Fruit fly (Drosophila melanogaster) whole organism, embryonic: ENCODE data around the gene Glys.

Experiments
- CG1529 ChIP-seq: fragments of 200-800 bp; sonication (Bioruptor generic); optimal IDR thresholded peaks from 3 replicates; lab custom pipeline; 2018; ENCODE audit warnings: missing biosample characterization, missing genetic modification characterization
- CG17802 ChIP-seq: fragments of 200-800 bp; sonication (Bioruptor generic); optimal IDR thresholded peaks from 2 replicates; lab custom pipeline; 2018; ENCODE audit warnings: missing biosample characterization, mild to moderate bottlenecking, missing genetic modification characterization, moderate library complexity
- CG18262 ChIP-seq: fragments of 200-800 bp; optimal IDR thresholded peaks from 3 replicates; lab custom pipeline; 2019; ENCODE audit warnings: missing biosample characterization, mild to moderate bottlenecking, missing genetic modification characterization, moderate library complexity
- CG2116 ChIP-seq: fragments of 200-800 bp; sonication (Bioruptor generic); optimal IDR thresholded peaks from 3 replicates; lab custom pipeline; 2018; ENCODE audit warnings: missing biosample characterization, mild to moderate bottlenecking, missing genetic modification characterization
- CG2129 ChIP-seq: fragments of 200-800 bp; sonication (Bioruptor generic); IDR thresholded peaks from 2 replicates; pipeline ENCODE4 v1.3.6; 2022; ENCODE audit warnings: missing biosample characterization, missing genetic modification characterization; ENCODE audit not compliant: partially characterized antibody
- CG30403 ChIP-seq: fragments of 200-800 bp; sonication (Bioruptor generic); optimal IDR thresholded peaks from 3 replicates; lab custom pipeline; 2016; ENCODE audit warnings: missing biosample characterization, missing genetic modification characterization
- CG3065 ChIP-seq: fragments of 200-800 bp; sonication (Bioruptor generic); optimal IDR thresholded peaks from 2 replicates; lab custom pipeline; 2016; ENCODE audit warnings: missing biosample characterization, missing genetic modification characterization
- CG3163 ChIP-seq: fragments of 200-800 bp; sonication (Bioruptor generic); optimal IDR thresholded peaks from 3 replicates; lab custom pipeline; 2016; ENCODE audit warnings: missing biosample characterization, missing genetic modification characterization
- CG3995 ChIP-seq: fragments of 200-800 bp; sonication (Bioruptor generic); optimal IDR thresholded peaks from 3 replicates; lab custom pipeline; 2016; ENCODE audit warnings: missing biosample characterization, missing genetic modification characterization
- CG4360 ChIP-seq: fragments of 200-800 bp; sonication (Bioruptor generic); IDR thresholded peaks from 2 replicates; pipeline ENCODE4 v1.3.6; 2022; ENCODE audit warnings: missing biosample characterization, missing genetic modification characterization
- CG4820 ChIP-seq: fragments of 200-800 bp; sonication (Bioruptor generic); optimal IDR thresholded peaks from 3 replicates; lab custom pipeline; 2016; ENCODE audit warnings: missing biosample characterization, missing genetic modification characterization
- CG6689 ChIP-seq: fragments of 200-800 bp; sonication (Bioruptor generic); IDR thresholded peaks from 2 replicates; pipeline ENCODE4 v1.3.6; 2022; ENCODE audit warnings: missing biosample characterization, missing genetic modification characterization
- CG6791 ChIP-seq: fragments of 200-800 bp; sonication (Bioruptor generic); IDR thresholded peaks from 3 replicates; pipeline ENCODE4 v1.3.6; 2022; ENCODE audit warnings: missing biosample characterization, missing genetic modification characterization; ENCODE audit not compliant: partially characterized antibody
- CG7839 ChIP-seq: fragments of 200-800 bp; sonication (Bioruptor generic); optimal IDR thresholded peaks from 3 replicates; lab custom pipeline; 2018; ENCODE audit warnings: missing biosample characterization, mild to moderate bottlenecking, missing genetic modification characterization, moderate library complexity
- CG7963 ChIP-seq: fragments of 200-800 bp; sonication (Bioruptor generic); IDR thresholded peaks from 3 replicates; pipeline ENCODE4 v1.3.6; 2022; ENCODE audit warnings: missing biosample characterization, missing genetic modification characterization; ENCODE audit not compliant: partially characterized antibody
- CG8089 ChIP-seq: fragments of 200-800 bp; sonication (Bioruptor generic); optimal IDR thresholded peaks from 3 replicates; lab custom pipeline; 2016; ENCODE audit warnings: missing biosample characterization, missing genetic modification characterization
- CG8359 ChIP-seq: fragments of 200-800 bp; sonication (Bioruptor generic); optimal IDR thresholded peaks from 2 replicates; lab custom pipeline; 2017; ENCODE audit warnings: missing biosample characterization, mild to moderate bottlenecking, missing genetic modification characterization, borderline replicate concordance
- Hmx ChIP-seq: fragments of 200-800 bp; sonication (Bioruptor generic); optimal IDR thresholded peaks from 2 replicates; lab custom pipeline; 2016; ENCODE audit warnings: missing biosample characterization, missing genetic modification characterization
- Hr51 ChIP-seq, 2 experiments: fragments of 200-800 bp; sonication (Bioruptor generic); optimal IDR thresholded peaks; 2 replicates in 1 of 2; 3 replicates in 1 of 2; lab custom pipeline; 2016 to 2018; ENCODE audit warnings: missing biosample characterization in 2 of 2, missing genetic modification characterization in 2 of 2, mild to moderate bottlenecking in 1 of 2, moderate library complexity in 1 of 2
- Hsf ChIP-seq: fragments of 200-800 bp; sonication (Bioruptor generic); optimal IDR thresholded peaks from 3 replicates; lab custom pipeline; 2016; ENCODE audit warnings: missing biosample characterization, missing genetic modification characterization
- Lim3 ChIP-seq: fragments of 200-800 bp; sonication (Bioruptor generic); IDR thresholded peaks from 2 replicates; pipeline ENCODE4 v1.3.6; 2022; ENCODE audit warnings: missing biosample characterization, missing genetic modification characterization
- Nf-YC ChIP-seq: fragments of 200-800 bp; optimal IDR thresholded peaks from 3 replicates; lab custom pipeline; 2019; ENCODE audit warnings: missing biosample characterization, mild to moderate bottlenecking, missing genetic modification characterization, moderate library complexity
- Ptx1 ChIP-seq: fragments of 200-800 bp; sonication (Bioruptor generic); IDR thresholded peaks from 2 replicates; pipeline ENCODE4 v1.3.6; 2022; ENCODE audit warnings: missing biosample characterization, missing genetic modification characterization
- Ssrp ChIP-seq: fragments of 200-800 bp; sonication (Bioruptor generic); optimal IDR thresholded peaks from 2 replicates; lab custom pipeline; 2018; ENCODE audit warnings: missing biosample characterization, mild to moderate bottlenecking, missing genetic modification characterization, moderate library complexity
- Vsx1 ChIP-seq: fragments of 200-800 bp; sonication (Bioruptor generic); optimal IDR thresholded peaks from 2 replicates; lab custom pipeline; 2017; ENCODE audit warnings: missing biosample characterization, mild to moderate bottlenecking, missing genetic modification characterization, missing genetic modification reagents
- Xbp1 ChIP-seq: fragments of 200-800 bp; sonication (Bioruptor generic); optimal IDR thresholded peaks from 3 replicates; lab custom pipeline; 2016; ENCODE audit warnings: missing biosample characterization, mild to moderate bottlenecking, missing genetic modification characterization
- aop ChIP-seq: fragments of 200-800 bp; sonication (Bioruptor generic); IDR thresholded peaks from 2 replicates; pipeline ENCODE4 v1.3.6; 2022; ENCODE audit warnings: missing biosample characterization, missing genetic modification characterization
- ase ChIP-seq: fragments of 200-800 bp; sonication (Bioruptor generic); IDR thresholded peaks from 3 replicates; pipeline ENCODE4 v1.3.6; 2022; ENCODE audit warnings: missing biosample characterization, missing genetic modification characterization
- az2 ChIP-seq: fragments of 200-800 bp; sonication (Bioruptor generic); optimal IDR thresholded peaks from 3 replicates; lab custom pipeline; 2016; ENCODE audit warnings: missing biosample characterization, missing genetic modification characterization
- ci ChIP-seq: fragments of 200-800 bp; sonication (Bioruptor generic); IDR thresholded peaks from 3 replicates; pipeline ENCODE4 v1.3.6; 2022; ENCODE audit warnings: missing biosample characterization, missing genetic modification characterization
- cwo ChIP-seq: fragments of 200-800 bp; sonication (Bioruptor generic); optimal IDR thresholded peaks from 3 replicates; lab custom pipeline; 2017; ENCODE audit warnings: missing biosample characterization, missing genetic modification characterization, mild to moderate bottlenecking, moderate library complexity, missing genetic modification reagents
- dimm ChIP-seq: fragments of 200-800 bp; sonication (Bioruptor generic); IDR thresholded peaks from 2 replicates; pipeline ENCODE4 v1.3.6; 2022; ENCODE audit warnings: missing biosample characterization, missing genetic modification characterization
- fd102C ChIP-seq: fragments of 200-800 bp; sonication (Bioruptor generic); optimal IDR thresholded peaks from 2 replicates; lab custom pipeline; 2018; ENCODE audit warnings: missing biosample characterization, mild to moderate bottlenecking, missing genetic modification characterization, moderate library complexity
- ftz-f1 ChIP-seq: fragments of 200-800 bp; sonication (Bioruptor generic); optimal IDR thresholded peaks from 2 replicates; lab custom pipeline; 2016; ENCODE audit warnings: missing biosample characterization, missing genetic modification characterization
- gem ChIP-seq: fragments of 200-800 bp; sonication (Bioruptor generic); optimal IDR thresholded peaks from 2 replicates; lab custom pipeline; 2019; ENCODE audit warnings: missing biosample characterization, mild to moderate bottlenecking, missing genetic modification characterization, moderate library complexity
- ham ChIP-seq: fragments of 200-800 bp; sonication (Bioruptor generic); IDR thresholded peaks from 2 replicates; pipeline ENCODE4 v1.3.6; 2022; ENCODE audit warnings: missing biosample characterization, missing genetic modification characterization
- lilli ChIP-seq: fragments of 200-800 bp; sonication (Bioruptor generic); optimal IDR thresholded peaks from 3 replicates; lab custom pipeline; 2016; ENCODE audit warnings: missing biosample characterization, missing genetic modification characterization
- mirr ChIP-seq: fragments of 200-800 bp; sonication (Bioruptor generic); optimal IDR thresholded peaks from 3 replicates; lab custom pipeline; 2018; ENCODE audit warnings: missing biosample characterization, mild to moderate bottlenecking, missing genetic modification characterization
- pan ChIP-seq, 4 experiments: fragments of >200 bp in 3 of 4; fragments of 200-800 bp in 1 of 4; sonication (Bioruptor generic) in 1 of 4; optimal IDR thresholded peaks in 3 of 4; IDR thresholded peaks in 1 of 4; 2 replicates each; pipeline versions ENCODE4 v1.3.6 to Lab custom; 2017 to 2022; ENCODE audit warnings: missing biosample characterization in 2 of 4, missing genetic modification characterization in 2 of 4, mixed read lengths in 1 of 4
- pfk ChIP-seq: fragments of 200-800 bp; sonication (Bioruptor generic); optimal IDR thresholded peaks from 2 replicates; lab custom pipeline; 2018; ENCODE audit warnings: missing biosample characterization, mild to moderate bottlenecking, missing genetic modification characterization, moderate library complexity
- repo ChIP-seq: fragments of 200-800 bp; sonication (Bioruptor generic); optimal IDR thresholded peaks from 2 replicates; lab custom pipeline; 2016; ENCODE audit warnings: missing biosample characterization, missing genetic modification characterization
- schlank ChIP-seq: fragments of 200-800 bp; sonication (Bioruptor generic); optimal IDR thresholded peaks from 2 replicates; lab custom pipeline; 2018; ENCODE audit warnings: missing biosample characterization, mild to moderate bottlenecking, missing genetic modification characterization
- sisA ChIP-seq: fragments of 200-800 bp; sonication (Bioruptor generic); IDR thresholded peaks from 2 replicates; pipeline ENCODE4 v1.3.6; 2022; ENCODE audit warnings: missing biosample characterization, missing genetic modification characterization
- sna ChIP-seq: fragments of 200-800 bp; sonication (Bioruptor generic); IDR thresholded peaks from 2 replicates; pipeline ENCODE4 v1.3.6; 2022; ENCODE audit warnings: missing biosample characterization, missing genetic modification characterization; ENCODE audit not compliant: partially characterized antibody
- stc ChIP-seq: fragments of 200-800 bp; sonication (Bioruptor generic); IDR thresholded peaks from 2 replicates; pipeline ENCODE4 v1.3.6; 2022; ENCODE audit warnings: missing biosample characterization, missing genetic modification characterization
- tgo ChIP-seq: fragments of 200-800 bp; sonication (Bioruptor generic); IDR thresholded peaks from 3 replicates; pipeline ENCODE4 v1.3.6; 2022; ENCODE audit warnings: missing biosample characterization, missing genetic modification characterization
- trem ChIP-seq: fragments of 200-800 bp; optimal IDR thresholded peaks from 3 replicates; lab custom pipeline; 2019; ENCODE audit warnings: missing biosample characterization, mild to moderate bottlenecking, missing genetic modification characterization, moderate library complexity
- unpg ChIP-seq: fragments of 200-800 bp; sonication (Bioruptor generic); optimal IDR thresholded peaks from 3 replicates; lab custom pipeline; 2018; ENCODE audit warnings: missing biosample characterization, mild to moderate bottlenecking, missing genetic modification characterization, moderate library complexity
- vvl ChIP-seq: fragments of 200-800 bp; sonication (Bioruptor generic); IDR thresholded peaks from 2 replicates; pipeline ENCODE4 v1.3.6; 2022; ENCODE audit warnings: missing biosample characterization, missing genetic modification characterization

Glys gene

dm6 chr3R:15139010-15139815 lies 8.1 kb downstream of the Glys start (continued):
- TF ChIP-seq unpg (peak; percentile 15), Hsf (GFP tag; lab: Kevin White, UChicago) (peak; percentile 42), gem (tag; lab: Kevin White, UChicago) (peak; percentile 58), CG2116 (GFP tag; lab: Kevin White, UChicago) (no peak), CG3065 (GFP tag; lab: Kevin White, UChicago) (no peak), CG4360 (GFP tag; lab: Robert Waterston, UW) (no peak), Vsx1 (peak; percentile 77), ase (no peak), Hr51 (GFP tag; optimal IDR thresholded peaks at IDR 0.05; lab: Kevin White, UChicago) (peak in 1 of 2 experiments; percentile 66), vvl (GFP tag; lab: Robert Waterston, UW) (no peak), CG7963 (no peak), CG3995 (GFP tag; lab: Kevin White, UChicago) (no peak), aop (GFP tag; lab: Robert Waterston, UW) (no peak), CG8089 (GFP tag; lab: Kevin White, UChicago) (no peak), pan (optimal IDR thresholded peaks at IDR 0.05; lab: Kevin White, UChicago) (no peak), pan (GFP tag; optimal IDR thresholded peaks at IDR 0.05 in 1 of 2, IDR thresholded peaks at IDR 0.05 in 1 of 2) (no peak), CG3163 (GFP tag; lab: Kevin White, UChicago) (peak; percentile 51), ci (GFP tag; lab: Robert Waterston, UW) (no peak), ham (GFP tag; lab: Robert Waterston, UW) (no peak), CG8359 (GFP tag; lab: Kevin White, UChicago) (no peak), fd102C (GFP tag; lab: Kevin White, UChicago) (no peak), stc (GFP tag; lab: Robert Waterston, UW) (no peak), dimm (GFP tag; lab: Robert Waterston, UW) (no peak), tgo (GFP tag; lab: Robert Waterston, UW) (no peak), Nf-YC (tag; lab: Kevin White, UChicago) (no peak), Xbp1 (GFP tag; lab: Kevin White, UChicago) (peak; percentile 27), trem (tag; lab: Kevin White, UChicago) (no peak), lilli (peak; percentile 61), az2 (GFP tag; lab: Kevin White, UChicago) (peak; percentile 23), CG7839 (peak; percentile 53), mirr (GFP tag; lab: Kevin White, UChicago) (no peak), Ptx1 (0 out of 2 replicates have a peak, but pooled peaks have one; percentile 10), schlank (no peak), ftz-f1 (GFP tag; lab: Kevin White, UChicago) (no peak), Hmx (GFP tag; lab: Kevin White, UChicago) (no peak), CG6791 (no peak), Ssrp (tag; lab: Kevin White, UChicago) (no peak), CG1529 (peak; percentile 9), sisA (GFP tag; lab: Robert Waterston, UW) (no peak), CG30403 (GFP tag; lab: Kevin White, UChicago) (peak; percentile 36), Lim3 (GFP tag; lab: Robert Waterston, UW) (no peak), repo (GFP tag; lab: Kevin White, UChicago) (no peak), cwo (no peak), CG6689 (0 out of 2 replicates have a peak, but pooled peaks have one; percentile 29), CG2129 (GFP tag; lab: Robert Waterston, UW) (no peak), CG4820 (GFP tag; lab: Kevin White, UChicago) (no peak), CG18262 (no peak), pfk (GFP tag; lab: Kevin White, UChicago) (no peak), sna (GFP tag; lab: Robert Waterston, UW) (no peak), CG17802 (tag; lab: Kevin White, UChicago) (no peak)
